Worm (Caenorhabditis elegans) whole organism, L2 larva: ENCODE data around the gene F29B9.8.
A peak's percentile ranks its signal among the peaks of the same experiment; 100 is the strongest.

ENCODE experiments used
- C34F6.9 ChIP-seq: fragments of 150-350 bp; optimal IDR thresholded peaks from 2 replicates; lab custom pipeline; 2014; ENCODE audit warnings: missing biosample characterization, missing genetic modification characterization
- R02D3.7 ChIP-seq: fragments of 150-350 bp; optimal IDR thresholded peaks from 2 replicates; lab custom pipeline; 2014; ENCODE audit warnings: missing biosample characterization, missing genetic modification characterization
- Y55F3AM.14 ChIP-seq: fragments of 200-800 bp; sonication (Bioruptor generic); optimal IDR thresholded peaks from 2 replicates; lab custom pipeline; 2018; ENCODE audit warnings: mild to moderate bottlenecking, missing genetic modification characterization, missing compliant biosample characterization
- ZK546.5 ChIP-seq: sonication (generic microtip); optimal IDR thresholded peaks from 2 replicates; lab custom pipeline; 2017; ENCODE audit warnings: missing biosample characterization, missing genetic modification characterization
- ama-1 ChIP-seq: fragments of 150-350 bp; optimal IDR thresholded peaks from 2 replicates; lab custom pipeline; 2018; ENCODE audit warnings: inconsistent platforms
- ceh-16 ChIP-seq: fragments of 150-350 bp; optimal IDR thresholded peaks from 2 replicates; lab custom pipeline; 2014; ENCODE audit warnings: missing biosample characterization, missing genetic modification characterization
- ceh-82 ChIP-seq: fragments of 150-350 bp; optimal IDR thresholded peaks from 2 replicates; lab custom pipeline; 2014; ENCODE audit warnings: missing biosample characterization, missing genetic modification characterization
- crh-2 ChIP-seq: sonication (generic microtip); optimal IDR thresholded peaks from 2 replicates; lab custom pipeline; 2017; ENCODE audit warnings: missing biosample characterization, missing genetic modification characterization
- dmd-4 ChIP-seq: sonication (generic microtip); optimal IDR thresholded peaks from 2 replicates; lab custom pipeline; 2017; ENCODE audit warnings: missing biosample characterization, missing genetic modification characterization
- egl-27 ChIP-seq: sonication (generic microtip); optimal IDR thresholded peaks from 3 replicates; lab custom pipeline; 2017; ENCODE audit warnings: missing biosample characterization, missing genetic modification reagents, missing genetic modification characterization
- elt-1 ChIP-seq: fragments of 150-350 bp; optimal IDR thresholded peaks from 2 replicates; lab custom pipeline; 2014; ENCODE audit warnings: missing biosample characterization, missing genetic modification characterization
- elt-3 ChIP-seq: sonication (generic microtip); optimal IDR thresholded peaks from 2 replicates; lab custom pipeline; 2017; ENCODE audit warnings: missing biosample characterization, missing genetic modification characterization
- fos-1 ChIP-seq: fragments of 150-350 bp; optimal IDR thresholded peaks from 2 replicates; lab custom pipeline; 2014; ENCODE audit warnings: missing biosample characterization, missing genetic modification characterization
- gmeb-1 ChIP-seq: fragments of 150-350 bp; optimal IDR thresholded peaks from 2 replicates; lab custom pipeline; 2014; ENCODE audit warnings: missing biosample characterization, missing genetic modification characterization
- lin-11 ChIP-seq: fragments of 150-350 bp; sonication (generic microtip); optimal IDR thresholded peaks from 2 replicates; lab custom pipeline; 2014; ENCODE audit warnings: missing biosample characterization, missing genetic modification characterization, inconsistent platforms, mixed read lengths
- lin-13 ChIP-seq: fragments of 150-350 bp; optimal IDR thresholded peaks from 2 replicates; lab custom pipeline; 2014; ENCODE audit warnings: missing biosample characterization, missing genetic modification reagents, missing genetic modification characterization
- lin-39 ChIP-seq: fragments of 150-350 bp; optimal IDR thresholded peaks from 2 replicates; lab custom pipeline; 2014; ENCODE audit warnings: missing biosample characterization, missing genetic modification reagents, missing genetic modification characterization
- lsy-2 ChIP-seq, 2 experiments: fragments of 150-350 bp in 1 of 2; sonication (generic microtip) in 1 of 2; optimal IDR thresholded peaks; 2 replicates each; lab custom pipeline; 2014 to 2017; ENCODE audit warnings: missing biosample characterization in 2 of 2, missing genetic modification characterization in 2 of 2
- mab-5 ChIP-seq: fragments of 150-350 bp; optimal IDR thresholded peaks from 2 replicates; lab custom pipeline; 2014; ENCODE audit warnings: missing biosample characterization, missing genetic modification characterization
- mbf-1 ChIP-seq: sonication (generic microtip); optimal IDR thresholded peaks from 2 replicates; lab custom pipeline; 2017; ENCODE audit warnings: missing biosample characterization, missing genetic modification characterization
- mdl-1 ChIP-seq, 2 experiments: fragments of 150-350 bp in 1 of 2; sonication (generic microtip) in 1 of 2; optimal IDR thresholded peaks; 2 replicates each; lab custom pipeline; 2017; ENCODE audit warnings: missing biosample characterization in 2 of 2, missing genetic modification characterization in 2 of 2
- nhr-10 ChIP-seq: sonication (generic microtip); optimal IDR thresholded peaks from 2 replicates; lab custom pipeline; 2017; ENCODE audit warnings: missing biosample characterization, missing genetic modification characterization
- nhr-11 ChIP-seq: fragments of 150-350 bp; optimal IDR thresholded peaks from 2 replicates; lab custom pipeline; 2014; ENCODE audit warnings: missing biosample characterization, missing genetic modification characterization
- nhr-12 ChIP-seq: fragments of 150-350 bp; optimal IDR thresholded peaks from 2 replicates; lab custom pipeline; 2014; ENCODE audit warnings: missing biosample characterization, missing genetic modification characterization
- nhr-129 ChIP-seq: fragments of 150-350 bp; optimal IDR thresholded peaks from 2 replicates; lab custom pipeline; 2014; ENCODE audit warnings: missing biosample characterization, missing genetic modification characterization
- nhr-21 ChIP-seq: fragments of 150-350 bp; optimal IDR thresholded peaks from 2 replicates; lab custom pipeline; 2014; ENCODE audit warnings: missing biosample characterization, missing genetic modification characterization
- nhr-23 ChIP-seq: fragments of 150-350 bp; optimal IDR thresholded peaks from 2 replicates; lab custom pipeline; 2014; ENCODE audit warnings: missing biosample characterization, missing genetic modification reagents, missing genetic modification characterization
- nhr-237 ChIP-seq: fragments of 150-350 bp; optimal IDR thresholded peaks from 2 replicates; lab custom pipeline; 2014; ENCODE audit warnings: missing biosample characterization, missing genetic modification characterization
- nhr-25 ChIP-seq: fragments of 150-350 bp; sonication (generic microtip); optimal IDR thresholded peaks from 3 replicates; lab custom pipeline; 2014; ENCODE audit warnings: missing biosample characterization, missing genetic modification characterization
- nhr-6 ChIP-seq: fragments of 150-350 bp; optimal IDR thresholded peaks from 2 replicates; lab custom pipeline; 2014; ENCODE audit warnings: missing biosample characterization, missing genetic modification characterization
- nhr-77 ChIP-seq: fragments of 150-350 bp; optimal IDR thresholded peaks from 2 replicates; lab custom pipeline; 2014; ENCODE audit warnings: missing biosample characterization, missing genetic modification characterization
- peb-1 ChIP-seq: fragments of 150-350 bp; optimal IDR thresholded peaks from 2 replicates; lab custom pipeline; 2014; ENCODE audit warnings: missing biosample characterization, missing genetic modification characterization
- sem-4 ChIP-seq: fragments of 150-350 bp; optimal IDR thresholded peaks from 2 replicates; lab custom pipeline; 2014; ENCODE audit warnings: missing biosample characterization, missing genetic modification reagents, missing genetic modification characterization
- skn-1 ChIP-seq: sonication (generic microtip); optimal IDR thresholded peaks from 2 replicates; lab custom pipeline; 2017; ENCODE audit warnings: missing biosample characterization, missing genetic modification characterization
- sma-3 ChIP-seq: sonication (generic microtip); optimal IDR thresholded peaks from 2 replicates; lab custom pipeline; 2016; ENCODE audit warnings: missing genetic modification reagents, missing genetic modification characterization, missing compliant biosample characterization
- sma-9 ChIP-seq, 2 experiments: fragments of 150-350 bp in 1 of 2; sonication (generic microtip) in 1 of 2; optimal IDR thresholded peaks; 2 replicates each; lab custom pipeline; 2014 to 2016; ENCODE audit warnings: missing genetic modification characterization in 2 of 2, mild to moderate bottlenecking in 1 of 2, missing biosample characterization in 1 of 2, missing compliant biosample characterization in 1 of 2, missing genetic modification reagents in 1 of 2, moderate library complexity in 1 of 2
- snpc-4 ChIP-seq: fragments of 150-350 bp; optimal IDR thresholded peaks from 2 replicates; lab custom pipeline; 2014; ENCODE audit warnings: missing biosample characterization, missing genetic modification characterization
- unc-39 ChIP-seq: fragments of 150-350 bp; optimal IDR thresholded peaks from 2 replicates; lab custom pipeline; 2014; ENCODE audit warnings: missing biosample characterization, missing genetic modification characterization
- unc-55 ChIP-seq: fragments of 150-350 bp; sonication (generic microtip); optimal IDR thresholded peaks from 3 replicates; lab custom pipeline; 2014; ENCODE audit warnings: missing biosample characterization, missing genetic modification reagents, missing genetic modification characterization
- unc-62 ChIP-seq: fragments of 150-350 bp; optimal IDR thresholded peaks from 2 replicates; lab custom pipeline; 2014; ENCODE audit warnings: missing biosample characterization, missing genetic modification reagents, missing genetic modification characterization
- zag-1 ChIP-seq: fragments of 150-350 bp; optimal IDR thresholded peaks from 2 replicates; lab custom pipeline; 2014; ENCODE audit warnings: missing biosample characterization, missing genetic modification characterization
- ztf-11 ChIP-seq: sonication (generic microtip); optimal IDR thresholded peaks from 2 replicates; lab custom pipeline; 2017; ENCODE audit warnings: missing biosample characterization, missing genetic modification characterization
- ztf-4 ChIP-seq: fragments of 150-350 bp; optimal IDR thresholded peaks from 2 replicates; lab custom pipeline; 2014; ENCODE audit warnings: missing biosample characterization, missing genetic modification characterization

Gene F29B9.8

ce11 chrIV:4656380-4656779 lies 8.9 kb downstream of the F29B9.8 start:
- no peak for TF ChIP-seq gmeb-1 (tag; lab: Kevin White, UChicago)
- TF ChIP-seq, all 48 proteins: peak for 0

ce11 chrIV:4657874-4658273 lies 10.4 kb downstream of the F29B9.8 start, which contains the start of gene col-111:
col-111 (minus strand) TSS chrIV:4657974.
- TF ChIP-seq nhr-25 (tag; lab: Kevin White, UChicago) (no peak), C34F6.9 (no peak), ztf-11 (tag; lab: Kevin White, UChicago) (no peak), elt-1 (tag; lab: Kevin White, UChicago) (no peak), unc-55 (GFP tag; lab: Kevin White, UChicago) (no peak), nhr-12 (tag; lab: Kevin White, UChicago) (no peak), mbf-1 (tag; lab: Kevin White, UChicago) (no peak), nhr-77 (tag; lab: Kevin White, UChicago) (no peak), unc-62 (GFP tag; lab: Kevin White, UChicago) (no peak), mab-5 (no peak), ama-1 (lab: Kevin White, UChicago) (no peak), zag-1 (no peak), mdl-1 (tag; optimal IDR thresholded peaks at IDR 0.05; lab: Kevin White, UChicago) (no peak), R02D3.7 (tag; lab: Kevin White, UChicago) (no peak), gmeb-1 (tag; lab: Kevin White, UChicago) (no peak), ZK546.5 (no peak), nhr-129 (tag; lab: Kevin White, UChicago) (no peak), lin-11 (tag; lab: Kevin White, UChicago) (no peak), sem-4 (no peak)

- TF ChIP-seq lin-11 (tag; lab: Kevin White, UChicago): no peak
- TF ChIP-seq ama-1 (lab: Kevin White, UChicago): peak; percentile 5
Observed at ce11 chrIV:4659277-4659676, 11.8 kb downstream of the F29B9.8 start, which contains the start of gene mrps-21. mrps-21 (minus strand) TSS chrIV:4659517.

- TF ChIP-seq nhr-12 (tag; lab: Kevin White, UChicago) (no peak), zag-1 (peak; percentile 68), fos-1 (tag; lab: Kevin White, UChicago) (peak; percentile 72), lin-11 (tag; lab: Kevin White, UChicago) (peak; percentile 91), ceh-82 (tag; lab: Kevin White, UChicago) (no peak), sma-3 (GFP tag; lab: Kevin White, UChicago) (peak; percentile 98), ztf-4 (tag; lab: Kevin White, UChicago) (peak; percentile 76), nhr-6 (tag; lab: Kevin White, UChicago) (peak; percentile 55), nhr-23 (tag; lab: Kevin White, UChicago) (no peak), unc-62 (GFP tag; lab: Kevin White, UChicago) (peak; percentile 10), lsy-2 (tag; optimal IDR thresholded peaks at IDR 0.05; lab: Kevin White, UChicago) (peak; percentile 87 to 95), C34F6.9 (peak; percentile 97), nhr-10 (tag; lab: Kevin White, UChicago) (peak; percentile 30), elt-3 (tag; lab: Kevin White, UChicago) (no peak), sem-4 (peak; percentile 93), ztf-11 (tag; lab: Kevin White, UChicago) (no peak), nhr-77 (tag; lab: Kevin White, UChicago) (peak; percentile 39), peb-1 (tag; lab: Kevin White, UChicago) (no peak), gmeb-1 (tag; lab: Kevin White, UChicago) (peak; percentile 79), dmd-4 (tag; lab: Kevin White, UChicago) (no peak), ama-1 (lab: Kevin White, UChicago) (no peak), crh-2 (tag; lab: Kevin White, UChicago) (peak; percentile 95), R02D3.7 (tag; lab: Kevin White, UChicago) (peak; percentile 47), ceh-16 (tag; lab: Kevin White, UChicago) (peak; percentile 54), nhr-21 (peak; percentile 89), lin-13 (GFP tag; lab: Kevin White, UChicago) (peak; percentile 93), nhr-237 (tag; lab: Kevin White, UChicago) (peak; percentile 73), nhr-11 (tag; lab: Kevin White, UChicago) (no peak), skn-1 (tag; lab: Kevin White, UChicago) (no peak), unc-55 (GFP tag; lab: Kevin White, UChicago) (peak; percentile 89), Y55F3AM.14 (GFP tag; lab: Kevin White, UChicago) (peak; percentile 74), snpc-4 (tag; lab: Kevin White, UChicago) (peak; percentile 78), unc-39 (no peak), nhr-25 (tag; lab: Kevin White, UChicago) (peak; percentile 88), sma-9 (GFP tag; optimal IDR thresholded peaks at IDR 0.05; lab: Kevin White, UChicago) (peak; percentile 88), sma-9 (tag; optimal IDR thresholded peaks at IDR 0.05; lab: Kevin White, UChicago) (no peak), elt-1 (tag; lab: Kevin White, UChicago) (no peak), mdl-1 (tag; optimal IDR thresholded peaks at IDR 0.05; lab: Kevin White, UChicago) (peak in 1 of 2 experiments; percentile 51), egl-27 (tag; lab: Kevin White, UChicago) (peak; percentile 78), lin-39 (tag; lab: Kevin White, UChicago) (no peak), mbf-1 (tag; lab: Kevin White, UChicago) (peak; percentile 2)
Observed at ce11 chrIV:4660151-4661041, 12.9 kb downstream of the F29B9.8 start, which contains the start of the genes F29B9.11 and jmjd-1.2. F29B9.11 (minus strand) TSS chrIV:4660201. jmjd-1.2 (plus strand) TSS chrIV:4660991.
